Worm (Caenorhabditis elegans) whole organism, dauer: ENCODE measurements around the gene Y37E11AL.1.

Source experiments
- unc-62 ChIP-seq: sonication (generic microtip); optimal IDR thresholded peaks from 2 replicates; lab custom pipeline; 2017; ENCODE audit warnings: missing biosample characterization, missing genetic modification reagents, missing genetic modification characterization

The Y37E11AL.1 gene

DNA sequence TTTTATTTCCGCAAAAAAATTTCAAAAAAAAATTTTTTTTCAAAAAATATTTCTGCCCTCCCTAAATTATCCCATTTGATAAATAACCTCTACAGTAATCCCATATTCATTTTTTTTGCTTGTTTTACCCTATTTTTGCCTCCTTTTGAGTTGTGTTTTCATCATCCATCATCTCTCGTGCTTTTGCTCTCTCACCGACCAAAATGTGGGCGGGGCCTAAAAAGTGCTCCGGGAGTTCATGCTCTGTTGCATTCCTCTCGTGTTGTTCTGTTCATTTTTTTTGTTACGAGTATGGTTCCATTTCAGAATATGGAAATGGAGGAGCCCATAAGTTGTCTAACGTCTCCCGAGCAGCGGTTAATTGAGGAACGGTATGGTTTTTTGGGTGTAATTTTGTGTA lies at the start of gene Y37E11AL.1:
Gene Y37E11AL.1 (plus strand): TSS at position 301 of the 400 bp plus-strand sequence.
- no peak for TF ChIP-seq unc-62 (GFP tag; lab: Kevin White, UChicago)

DNA sequence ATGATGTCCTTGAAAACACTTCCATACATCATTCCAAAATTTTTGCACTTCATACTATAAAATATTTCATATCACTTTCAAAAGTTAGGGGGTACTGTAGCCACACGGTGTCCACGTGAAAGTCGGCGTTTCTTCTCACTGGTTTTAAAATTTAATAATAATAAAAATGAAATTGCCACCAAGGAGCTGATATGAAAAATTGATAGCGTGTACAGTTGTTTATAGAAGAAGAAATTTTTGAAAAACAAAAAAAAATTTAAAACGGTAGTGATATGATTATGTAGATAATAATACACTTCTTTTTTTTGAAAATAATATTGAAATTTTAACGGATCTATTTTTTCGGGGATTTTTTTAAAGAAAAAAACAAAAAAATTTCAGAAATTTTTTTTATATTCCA lies 49.3 kb upstream of the Y37E11AL.1 start:
- no peak for TF ChIP-seq unc-62 (GFP tag; lab: Kevin White, UChicago)

DNA sequence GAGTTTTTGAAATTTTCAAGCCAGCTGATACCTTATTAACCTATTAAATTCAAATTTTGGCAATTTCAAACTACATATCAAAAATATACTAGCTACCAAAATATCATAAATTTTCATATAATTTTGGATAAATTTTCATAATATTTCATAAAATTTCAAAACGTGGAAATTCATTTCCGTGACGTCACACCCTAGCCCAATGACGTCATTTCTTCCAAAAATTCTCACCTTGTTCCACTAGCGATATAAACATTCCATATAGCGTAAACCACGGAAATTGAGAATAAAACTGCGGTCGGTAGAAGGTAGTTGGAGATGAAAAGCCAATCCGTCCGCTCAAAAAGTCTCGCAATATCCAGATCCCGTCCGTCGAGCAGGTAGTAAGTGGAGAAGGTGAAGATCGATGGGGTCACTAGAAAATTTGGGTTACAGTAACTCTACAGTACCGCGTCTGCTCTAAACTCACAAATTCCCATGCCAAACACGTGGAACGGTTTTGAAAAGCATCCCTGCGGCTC lies 48.1 kb upstream of the Y37E11AL.1 start:
- TF ChIP-seq unc-62 (GFP tag; lab: Kevin White, UChicago), result no peak

ce11 chrIV:3662863-3663262 lies 46.4 kb upstream of the Y37E11AL.1 start:
- TF ChIP-seq unc-62 (GFP tag; lab: Kevin White, UChicago), result no peak

DNA sequence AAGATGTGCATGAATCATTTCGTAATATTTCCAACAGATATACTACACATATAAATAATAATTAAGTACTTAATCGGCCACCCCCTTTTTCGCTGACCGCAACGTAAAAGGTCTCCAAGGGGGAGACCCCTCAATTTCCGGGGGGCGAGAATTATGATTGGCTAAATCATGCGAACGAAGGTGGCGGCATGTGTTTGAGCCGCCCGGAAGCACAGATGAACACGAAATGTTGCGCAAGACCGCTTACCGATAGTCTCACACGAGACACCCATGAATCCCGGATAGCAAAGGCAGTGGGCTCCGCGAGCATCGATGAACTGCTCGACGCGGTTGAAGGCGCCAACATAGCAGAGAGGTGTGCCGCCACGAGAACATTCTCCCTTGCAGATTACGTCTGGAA lies 44.2 kb upstream of the Y37E11AL.1 start:
- no peak for TF ChIP-seq unc-62 (GFP tag; lab: Kevin White, UChicago)

ce11 chrIV:3666543-3666942 lies 42.8 kb upstream of the Y37E11AL.1 start:
- TF ChIP-seq unc-62 (GFP tag; lab: Kevin White, UChicago), result no peak

- TF ChIP-seq unc-62 (GFP tag; lab: Kevin White, UChicago), result no peak
These were observed 41.5 kb upstream of the Y37E11AL.1 start for ce11 chrIV:3667796-3668195.

DNA sequence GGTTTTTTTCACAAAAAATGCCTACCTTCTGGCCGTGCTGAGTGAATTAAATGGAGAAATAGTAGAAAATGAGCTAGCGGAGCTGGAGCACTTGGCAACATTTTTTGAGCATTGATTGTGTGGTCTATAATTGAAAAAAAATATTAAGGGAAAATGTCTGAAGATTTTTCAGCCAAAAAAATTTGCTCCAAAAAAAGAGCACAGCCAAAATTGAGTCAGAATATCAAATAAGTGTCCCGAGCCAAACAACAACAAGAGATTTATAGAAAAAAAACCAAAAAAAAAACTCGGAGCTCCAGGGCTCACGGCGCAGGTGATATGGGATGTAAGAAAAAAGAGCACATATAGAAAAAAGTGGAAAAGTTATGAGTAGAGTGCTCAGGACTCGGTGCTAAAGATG lies 40.7 kb upstream of the Y37E11AL.1 start, which contains the start of gene fmil-1:
Gene fmil-1 (minus strand): TSS at position 101 of the 400 bp plus-strand sequence.
- no peak for TF ChIP-seq unc-62 (GFP tag; lab: Kevin White, UChicago)

ce11 chrIV:3681763-3682162 lies 27.5 kb upstream of the Y37E11AL.1 start:
- TF ChIP-seq unc-62 (GFP tag; lab: Kevin White, UChicago), result no peak

ce11 chrIV:3686260-3686659 lies 23.0 kb upstream of the Y37E11AL.1 start:
- no peak for TF ChIP-seq unc-62 (GFP tag; lab: Kevin White, UChicago)

DNA sequence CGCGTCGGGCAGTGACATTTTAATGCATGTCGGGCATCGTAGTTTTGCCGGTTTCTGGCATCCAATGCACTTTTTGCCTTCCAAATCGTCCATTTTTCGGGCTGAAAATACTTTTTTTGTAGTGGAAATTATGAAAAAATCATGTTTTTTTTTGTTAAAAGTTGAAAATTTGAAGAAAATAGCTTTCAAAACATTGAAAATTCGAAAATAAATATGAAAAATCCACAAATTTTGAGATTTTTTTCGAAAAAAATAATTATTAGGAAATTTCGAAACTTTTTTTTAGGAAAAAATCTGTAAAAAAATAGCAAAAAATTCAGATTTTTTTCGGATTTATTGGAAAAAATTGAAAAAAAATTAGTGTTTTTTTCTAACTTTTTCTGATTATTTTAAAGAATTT lies 22.5 kb upstream of the Y37E11AL.1 start, which contains the start of gene map-1:
Gene map-1 (minus strand): TSS at position 101 of the 400 bp plus-strand sequence.
- TF ChIP-seq unc-62 (GFP tag; lab: Kevin White, UChicago), result no peak

DNA sequence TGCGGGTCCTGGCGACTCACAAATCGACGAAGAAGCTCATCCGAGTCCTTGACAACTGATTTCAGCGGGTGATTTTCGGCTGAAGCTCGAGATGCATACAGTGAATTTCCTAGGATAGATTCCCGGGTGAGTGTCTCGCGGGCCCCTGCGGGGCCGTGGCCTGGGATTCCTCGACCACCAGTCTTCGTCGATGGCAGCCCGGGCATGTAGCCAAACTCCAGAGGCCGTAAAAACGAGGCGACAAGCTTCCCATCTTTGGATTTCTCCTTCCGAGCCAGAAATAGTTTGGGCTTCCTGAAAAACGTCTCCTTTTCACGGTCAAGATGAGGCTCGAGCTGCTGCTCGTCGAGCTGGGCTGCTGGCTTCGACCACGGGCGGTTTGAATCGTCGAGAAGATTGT lies 21.2 kb upstream of the Y37E11AL.1 start:
- TF ChIP-seq unc-62 (GFP tag; lab: Kevin White, UChicago), result no peak

- TF ChIP-seq unc-62 (GFP tag; lab: Kevin White, UChicago), result no peak
These were observed 14.7 kb upstream of the Y37E11AL.1 start, which contains the start of the genes taf-6.2 and Y37E11AL.3 for ce11 chrIV:3694638-3695037. Gene taf-6.2 (minus strand): TSS chrIV:3694733. Gene Y37E11AL.3 (plus strand): TSS chrIV:3694935.

- no peak for TF ChIP-seq unc-62 (GFP tag; lab: Kevin White, UChicago)
These were observed 11.1 kb upstream of the Y37E11AL.1 start, which contains the start of gene Y37E11AL.2 for ce11 chrIV:3698201-3698600. Gene Y37E11AL.2 (plus strand): TSS chrIV:3698501.

- no peak for TF ChIP-seq unc-62 (GFP tag; lab: Kevin White, UChicago)
These were observed 8.7 kb upstream of the Y37E11AL.1 start, which contains the start of gene Y37E11AL.9 for ce11 chrIV:3700554-3700953. Gene Y37E11AL.9 (minus strand): TSS chrIV:3700654.

ce11 chrIV:3701892-3702291 lies 7.4 kb upstream of the Y37E11AL.1 start, which contains the start of gene Y37E11AL.12:
Gene Y37E11AL.12 (minus strand): TSS chrIV:3701992.
- no peak for TF ChIP-seq unc-62 (GFP tag; lab: Kevin White, UChicago)

DNA sequence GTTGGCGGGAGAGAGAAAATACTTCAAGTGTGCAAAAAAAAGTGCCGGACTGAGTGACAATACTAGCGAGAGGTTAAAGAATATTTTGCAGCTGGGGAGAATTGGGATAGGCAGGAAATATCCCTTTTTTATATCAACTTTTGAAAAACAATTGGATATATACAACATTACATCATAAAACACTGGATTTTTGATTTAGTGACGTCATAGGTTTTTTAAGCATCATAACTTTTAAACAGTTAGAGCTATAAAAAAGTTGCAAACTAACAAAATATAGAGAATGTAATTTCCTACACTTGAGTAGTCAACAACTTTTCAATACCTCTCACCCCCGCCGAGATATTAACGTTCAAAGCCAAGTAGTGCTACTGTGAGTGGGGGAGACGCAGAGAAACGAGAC lies 1.4 kb downstream of the Y37E11AL.1 start:
- no peak for TF ChIP-seq unc-62 (GFP tag; lab: Kevin White, UChicago)
